Worm (Caenorhabditis elegans): ENCODE measurements around the gene Y45G5AM.4.

Gene Y45G5AM.4

ce11 chrV:4194587-4195211 lies 31.7 kb downstream of the Y45G5AM.4 start, which contains the start of gene Y45G5AM.9 (continued):
- TF ChIP-seq mml-1 (tag; optimal IDR thresholded peaks at IDR 0.05), result no peak
- no peak for TF ChIP-seq ztf-11 (tag; optimal IDR thresholded peaks at IDR 0.05)

ce11 chrV:4195283-4195682 lies 32.3 kb downstream of the Y45G5AM.4 start, which contains the start of gene algn-5:
algn-5 (plus strand) TSS chrV:4195577.
- no peak for TF ChIP-seq elt-3 (tag; optimal IDR thresholded peaks at IDR 0.05)

DNA sequence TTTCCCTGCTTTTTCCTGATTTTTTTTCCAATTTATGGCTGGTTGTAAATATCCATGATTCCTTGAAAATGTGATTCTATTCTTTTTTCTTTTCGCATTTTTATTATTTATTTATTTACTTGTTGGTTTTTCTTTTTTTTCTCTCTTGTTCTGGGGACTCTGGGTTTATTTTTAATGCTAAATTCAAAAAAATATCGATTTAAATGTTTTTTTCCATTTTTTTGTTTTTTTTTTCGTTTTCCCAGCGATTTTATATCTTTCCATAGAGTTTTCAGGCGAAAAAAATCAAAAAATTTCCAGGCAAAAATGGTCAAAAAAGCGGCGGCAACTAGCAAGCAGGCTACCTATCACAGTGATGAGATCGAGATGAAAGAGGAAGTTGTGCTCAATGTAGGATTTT lies 36.2 kb downstream of the Y45G5AM.4 start, which contains the start of gene rpac-40:
Gene rpac-40, plus strand, starts transcription at position 301 of the 400 bp plus-strand sequence.
- TF ChIP-seq sea-2 (GFP tag; optimal IDR thresholded peaks at IDR 0.05) (no peak), unc-62 (GFP tag; optimal IDR thresholded peaks at IDR 0.05) (no peak), mdl-1 (tag; optimal IDR thresholded peaks at IDR 0.05) (no peak), ztf-4 (tag; optimal IDR thresholded peaks at IDR 0.05) (no peak), egl-5 (tag; optimal IDR thresholded peaks at IDR 0.05) (no peak), snpc-4 (tag; optimal IDR thresholded peaks at IDR 0.05) (no peak), nhr-23 (tag; optimal IDR thresholded peaks at IDR 0.05) (no peak), hmg-11 (tag; optimal IDR thresholded peaks at IDR 0.05) (no peak), lin-39 (tag; optimal IDR thresholded peaks at IDR 0.05) (no peak)

- TF ChIP-seq hmg-11 (tag; optimal IDR thresholded peaks at IDR 0.05) (no peak), fkh-10 (GFP tag; optimal IDR thresholded peaks at IDR 0.05) (no peak), egl-5 (tag; optimal IDR thresholded peaks at IDR 0.05) (no peak)
Measured at ce11 chrV:4204421-4204820, 41.4 kb downstream of the Y45G5AM.4 start, which contains the start of gene H43I07.1. H43I07.1 (plus strand) TSS chrV:4204721.

- TF ChIP-seq fkh-10 (GFP tag; optimal IDR thresholded peaks at IDR 0.05), result peak; percentile 75
- no peak for TF ChIP-seq nfya-1 (tag; optimal IDR thresholded peaks at IDR 0.05; ENCODE audit: insufficient read depth)
- no peak for TF ChIP-seq nhr-25 (tag; optimal IDR thresholded peaks at IDR 0.05)
Measured at ce11 chrV:4211521-4211920, 48.5 kb downstream of the Y45G5AM.4 start.
